Worm (Caenorhabditis elegans) whole organism, late embryonic: ENCODE data around the gene F39F10.2.

Experiments
- ceh-31 ChIP-seq: sonication (generic microtip); optimal IDR thresholded peaks from 2 replicates; lab custom pipeline; 2016; ENCODE audit warnings: missing genetic modification characterization, missing compliant biosample characterization
- ceh-9 ChIP-seq: sonication (generic microtip); optimal IDR thresholded peaks from 2 replicates; lab custom pipeline; 2016; ENCODE audit warnings: mild to moderate bottlenecking, missing genetic modification characterization, inconsistent platforms, missing compliant biosample characterization
- eyg-1 ChIP-seq: sonication (generic microtip); optimal IDR thresholded peaks from 2 replicates; lab custom pipeline; 2016; ENCODE audit warnings: missing genotype, missing genetic modification characterization, missing compliant biosample characterization
- pha-4 ChIP-seq: fragments of 150-350 bp; optimal IDR thresholded peaks from 2 replicates; lab custom pipeline; 2018; ENCODE audit warnings: missing biosample characterization, missing genetic modification reagents, missing genetic modification characterization
- tbx-2 ChIP-seq: sonication (generic microtip); optimal IDR thresholded peaks from 2 replicates; lab custom pipeline; 2016; ENCODE audit warnings: missing genetic modification characterization, missing compliant biosample characterization

ce11 chrX:16880426-16880825, 14.3 kb upstream of the F39F10.2 start, which contains the start of gene acs-9:
- TF ChIP-seq pha-4: no peak
- TF ChIP-seq ceh-31 (tag; lab: Kevin White, UChicago): no peak
- no peak for TF ChIP-seq tbx-2 (tag; lab: Kevin White, UChicago)
- no peak for TF ChIP-seq ceh-9 (tag; lab: Kevin White, UChicago)
- no peak for TF ChIP-seq eyg-1 (tag; lab: Kevin White, UChicago)
